Fruit fly (Drosophila melanogaster) whole organism, embryonic: ENCODE measurements around the gene Amacr.

Experiments
- ATbp ChIP-seq: fragments of 200-800 bp; sonication (Bioruptor generic); optimal IDR thresholded peaks from 2 replicates; lab custom pipeline; 2017; ENCODE audit warnings: missing biosample characterization, mild to moderate bottlenecking, missing genetic modification characterization, missing genetic modification reagents
- Bgb ChIP-seq: fragments of 200-800 bp; sonication (Bioruptor generic); IDR thresholded peaks from 2 replicates; pipeline ENCODE4 v1.3.6; 2022; ENCODE audit warnings: missing biosample characterization, missing genetic modification characterization; ENCODE audit not compliant: partially characterized antibody
- CG10431 ChIP-seq: fragments of 200-800 bp; sonication (Bioruptor generic); optimal IDR thresholded peaks from 3 replicates; lab custom pipeline; 2018; ENCODE audit warnings: missing biosample characterization, mild to moderate bottlenecking, missing genetic modification characterization
- CG10959 ChIP-seq: fragments of 200-800 bp; sonication (Bioruptor generic); IDR thresholded peaks from 2 replicates; pipeline ENCODE4 v1.3.6; 2022; ENCODE audit warnings: missing biosample characterization, missing genetic modification characterization
- CG15479 ChIP-seq: fragments of 200-800 bp; sonication (Bioruptor generic); optimal IDR thresholded peaks from 3 replicates; lab custom pipeline; 2019; ENCODE audit warnings: missing biosample characterization, mild to moderate bottlenecking, missing genetic modification characterization, moderate library complexity
- CG17361 ChIP-seq: fragments of 200-800 bp; sonication (Bioruptor generic); IDR thresholded peaks from 3 replicates; pipeline ENCODE4 v1.3.6; 2022; ENCODE audit warnings: missing biosample characterization, missing genetic modification characterization
- CG17829 ChIP-seq: fragments of 200-800 bp; optimal IDR thresholded peaks from 2 replicates; lab custom pipeline; 2019; ENCODE audit warnings: missing biosample characterization, mild to moderate bottlenecking, missing genetic modification characterization, moderate library complexity
- CG1792 ChIP-seq: fragments of 200-800 bp; sonication (Bioruptor generic); optimal IDR thresholded peaks from 2 replicates; lab custom pipeline; 2016; ENCODE audit warnings: missing biosample characterization, missing genetic modification characterization
- CG18262 ChIP-seq: fragments of 200-800 bp; optimal IDR thresholded peaks from 3 replicates; lab custom pipeline; 2019; ENCODE audit warnings: missing biosample characterization, mild to moderate bottlenecking, missing genetic modification characterization, moderate library complexity
- CG2116 ChIP-seq: fragments of 200-800 bp; sonication (Bioruptor generic); optimal IDR thresholded peaks from 3 replicates; lab custom pipeline; 2018; ENCODE audit warnings: missing biosample characterization, mild to moderate bottlenecking, missing genetic modification characterization
- CG2120 ChIP-seq: fragments of 200-800 bp; sonication (Bioruptor generic); optimal IDR thresholded peaks from 3 replicates; lab custom pipeline; 2016; ENCODE audit warnings: missing biosample characterization, missing genetic modification characterization
- CG32532 ChIP-seq: fragments of 200-800 bp; sonication (Bioruptor generic); IDR thresholded peaks from 2 replicates; pipeline ENCODE4 v1.3.6; 2022; ENCODE audit warnings: missing biosample characterization, missing genetic modification characterization
- CG3407 ChIP-seq: fragments of 200-800 bp; sonication (Bioruptor generic); optimal IDR thresholded peaks from 2 replicates; lab custom pipeline; 2018; ENCODE audit warnings: missing biosample characterization, mild to moderate bottlenecking, missing genetic modification characterization
- CG34422 ChIP-seq: fragments of 200-800 bp; sonication (Bioruptor generic); IDR thresholded peaks from 3 replicates; pipeline ENCODE4 v1.3.6; 2022; ENCODE audit warnings: missing biosample characterization, missing genetic modification characterization
- CG6683 ChIP-seq: fragments of 200-800 bp; sonication (Bioruptor generic); optimal IDR thresholded peaks from 2 replicates; lab custom pipeline; 2017; ENCODE audit warnings: missing biosample characterization, mild to moderate bottlenecking, missing genetic modification characterization, missing genetic modification reagents
- CG9609 ChIP-seq: fragments of 200-800 bp; sonication (Bioruptor generic); optimal IDR thresholded peaks from 3 replicates; lab custom pipeline; 2016; ENCODE audit warnings: missing biosample characterization, missing genetic modification characterization
- CTCF ChIP-seq: fragments of 200-800 bp; sonication (Bioruptor generic); optimal IDR thresholded peaks from 2 replicates; lab custom pipeline; 2017; ENCODE audit warnings: missing biosample characterization, mild to moderate bottlenecking, missing genetic modification characterization, moderate library complexity
- Dek ChIP-seq: fragments of 200-800 bp; sonication (Bioruptor generic); optimal IDR thresholded peaks from 3 replicates; lab custom pipeline; 2019; ENCODE audit warnings: missing biosample characterization, mild to moderate bottlenecking, missing genetic modification characterization, moderate library complexity
- Dip2 ChIP-seq: fragments of 200-800 bp; sonication (Bioruptor generic); IDR thresholded peaks from 2 replicates; pipeline ENCODE4 v1.3.6; 2022; ENCODE audit warnings: missing biosample characterization, missing genetic modification characterization
- Dp ChIP-seq: fragments of 200-800 bp; sonication (Bioruptor generic); optimal IDR thresholded peaks from 2 replicates; lab custom pipeline; 2018; ENCODE audit warnings: missing biosample characterization, mild to moderate bottlenecking, missing genetic modification characterization, moderate library complexity
- Drgx ChIP-seq: fragments of 200-800 bp; sonication (Bioruptor generic); IDR thresholded peaks from 2 replicates; pipeline ENCODE4 v1.3.6; 2022; ENCODE audit warnings: missing biosample characterization, missing genetic modification characterization
- Gsc ChIP-seq: fragments of 200-800 bp; sonication (Bioruptor generic); IDR thresholded peaks from 2 replicates; pipeline ENCODE4 v1.3.6; 2022; ENCODE audit warnings: missing biosample characterization, missing genetic modification characterization
- HLH3B ChIP-seq: fragments of 200-800 bp; sonication (Bioruptor generic); IDR thresholded peaks from 2 replicates; pipeline ENCODE4 v1.3.6; 2022; ENCODE audit warnings: missing biosample characterization, missing genetic modification characterization
- Jarid2 ChIP-seq: fragments of 200-800 bp; sonication (Bioruptor generic); optimal IDR thresholded peaks from 3 replicates; lab custom pipeline; 2017; ENCODE audit warnings: mild to moderate bottlenecking, missing biosample characterization, missing genetic modification reagents, missing genetic modification characterization
- Ptx1 ChIP-seq: fragments of 200-800 bp; sonication (Bioruptor generic); IDR thresholded peaks from 2 replicates; pipeline ENCODE4 v1.3.6; 2022; ENCODE audit warnings: missing biosample characterization, missing genetic modification characterization
- Rfx ChIP-seq: fragments of 200-800 bp; sonication (Bioruptor generic); IDR thresholded peaks from 2 replicates; pipeline ENCODE4 v1.3.6; 2022; ENCODE audit warnings: missing biosample characterization, missing genetic modification characterization
- Scr ChIP-seq: fragments of 200-800 bp; sonication (Bioruptor generic); IDR thresholded peaks from 2 replicates; pipeline ENCODE4 v1.3.6; 2022; ENCODE audit warnings: missing biosample characterization, missing genetic modification characterization; ENCODE audit not compliant: partially characterized antibody
- Spps ChIP-seq: fragments of 200-800 bp; sonication (Bioruptor generic); optimal IDR thresholded peaks from 2 replicates; lab custom pipeline; 2018; ENCODE audit warnings: missing biosample characterization, mild to moderate bottlenecking, missing genetic modification characterization
- ab ChIP-seq: fragments of 200-800 bp; sonication (Bioruptor generic); optimal IDR thresholded peaks from 2 replicates; lab custom pipeline; 2016; ENCODE audit warnings: missing biosample characterization, missing genetic modification characterization
- amos ChIP-seq: fragments of 200-800 bp; sonication (Bioruptor generic); IDR thresholded peaks from 2 replicates; pipeline ENCODE4 v1.3.6; 2022; ENCODE audit warnings: missing biosample characterization, missing genetic modification characterization; ENCODE audit not compliant: partially characterized antibody
- bsh ChIP-seq, 2 experiments: fragments of 200-800 bp; sonication (Bioruptor generic); optimal IDR thresholded peaks; 2 replicates each; lab custom pipeline; 2017 to 2018; ENCODE audit warnings: mild to moderate bottlenecking in 2 of 2, missing biosample characterization in 2 of 2, missing genetic modification characterization in 2 of 2, moderate library complexity in 1 of 2
- cg ChIP-seq: fragments of 200-800 bp; sonication (Bioruptor generic); optimal IDR thresholded peaks from 3 replicates; lab custom pipeline; 2019; ENCODE audit warnings: missing biosample characterization, mild to moderate bottlenecking, missing genetic modification characterization, moderate library complexity
- da ChIP-seq: fragments of 200-800 bp; sonication (Bioruptor generic); optimal IDR thresholded peaks from 2 replicates; lab custom pipeline; 2016; ENCODE audit warnings: missing biosample characterization, missing genetic modification characterization
- danr ChIP-seq: fragments of 200-800 bp; sonication (Bioruptor generic); IDR thresholded peaks from 2 replicates; pipeline ENCODE4 v1.3.6; 2022; ENCODE audit warnings: missing biosample characterization, missing genetic modification characterization
- gro ChIP-seq: fragments of 200-800 bp; sonication (Bioruptor generic); optimal IDR thresholded peaks from 2 replicates; lab custom pipeline; 2016; ENCODE audit warnings: missing biosample characterization, missing genetic modification characterization
- gsb ChIP-seq: fragments of 200-800 bp; sonication (Bioruptor generic); IDR thresholded peaks from 2 replicates; pipeline ENCODE4 v1.3.6; 2022; ENCODE audit warnings: missing biosample characterization, missing genetic modification characterization
- h ChIP-seq: fragments of >200 bp; optimal IDR thresholded peaks from 2 replicates; lab custom pipeline; 2017
- ham ChIP-seq: fragments of 200-800 bp; sonication (Bioruptor generic); IDR thresholded peaks from 2 replicates; pipeline ENCODE4 v1.3.6; 2022; ENCODE audit warnings: missing biosample characterization, missing genetic modification characterization
- her ChIP-seq: fragments of 200-800 bp; sonication (Bioruptor generic); optimal IDR thresholded peaks from 2 replicates; lab custom pipeline; 2016; ENCODE audit warnings: missing biosample characterization, missing genetic modification characterization
- knrl ChIP-seq: fragments of 200-800 bp; sonication (Bioruptor generic); IDR thresholded peaks from 3 replicates; pipeline ENCODE4 v1.3.6; 2022; ENCODE audit warnings: missing biosample characterization, missing genetic modification characterization; ENCODE audit not compliant: partially characterized antibody
- lola ChIP-seq, 3 experiments: fragments of >200 bp in 2 of 3; fragments of 200-800 bp in 1 of 3; sonication (Bioruptor generic) in 1 of 3; optimal IDR thresholded peaks; 2 replicates each; lab custom pipeline; 2017 to 2019; ENCODE audit warnings: missing biosample characterization in 3 of 3, missing genetic modification characterization in 3 of 3, mild to moderate bottlenecking in 1 of 3, moderate library complexity in 1 of 3
- nerfin-1 ChIP-seq: fragments of 200-800 bp; sonication (Bioruptor generic); optimal IDR thresholded peaks from 3 replicates; lab custom pipeline; 2019; ENCODE audit warnings: missing biosample characterization, mild to moderate bottlenecking, missing genetic modification characterization, moderate library complexity
- p53 ChIP-seq: fragments of 200-800 bp; sonication (Bioruptor generic); optimal IDR thresholded peaks from 2 replicates; lab custom pipeline; 2016; ENCODE audit warnings: missing biosample characterization, missing genetic modification characterization
- phol ChIP-seq: fragments of 200-800 bp; sonication (Bioruptor generic); optimal IDR thresholded peaks from 3 replicates; lab custom pipeline; 2018; ENCODE audit warnings: missing biosample characterization, mild to moderate bottlenecking, missing genetic modification characterization, moderate library complexity
- psq ChIP-seq: fragments of 200-800 bp; sonication (Bioruptor generic); optimal IDR thresholded peaks from 2 replicates; lab custom pipeline; 2017; ENCODE audit warnings: missing biosample characterization, missing genetic modification characterization
- scrt ChIP-seq: fragments of 200-800 bp; sonication (Bioruptor generic); optimal IDR thresholded peaks from 2 replicates; lab custom pipeline; 2018; ENCODE audit warnings: missing biosample characterization, mild to moderate bottlenecking, missing genetic modification characterization, moderate library complexity
- slbo ChIP-seq: fragments of 200-800 bp; sonication (Bioruptor generic); IDR thresholded peaks from 2 replicates; pipeline ENCODE4 v1.3.6; 2022; ENCODE audit warnings: missing biosample characterization, missing genetic modification characterization
- so ChIP-seq: fragments of 200-800 bp; sonication (Bioruptor generic); IDR thresholded peaks from 3 replicates; pipeline ENCODE4 v1.3.6; 2022; ENCODE audit warnings: missing biosample characterization, missing genetic modification characterization
- sqz ChIP-seq: fragments of 200-800 bp; sonication (Bioruptor generic); optimal IDR thresholded peaks from 3 replicates; lab custom pipeline; 2018; ENCODE audit warnings: missing biosample characterization, mild to moderate bottlenecking, missing genetic modification characterization
- sug ChIP-seq: fragments of 200-800 bp; optimal IDR thresholded peaks from 2 replicates; lab custom pipeline; 2019; ENCODE audit warnings: missing biosample characterization, mild to moderate bottlenecking, missing genetic modification characterization, moderate library complexity
- trh ChIP-seq: fragments of 200-800 bp; sonication (Bioruptor generic); optimal IDR thresholded peaks from 2 replicates; lab custom pipeline; 2016; ENCODE audit warnings: missing biosample characterization, missing genetic modification characterization

Gene Amacr

dm6 chr2L:20758188-20758846 is 6.2 kb upstream of the Amacr start:
- 0 out of 2 replicates have a peak, but pooled peaks have one; percentile 10 for TF ChIP-seq HLH3B (GFP tag; lab: Robert Waterston, UW)
- no peak for TF ChIP-seq CG2120 (GFP tag; lab: Kevin White, UChicago)
- TF ChIP-seq Gsc = no peak
- no peak for TF ChIP-seq psq
- TF ChIP-seq ham = no peak
- TF ChIP-seq CG32532 (GFP tag; lab: Robert Waterston, UW) = peak; percentile 26; the same call in 1 of the 2 replicates
- no peak for TF ChIP-seq CG2116
- TF ChIP-seq h (lab: Kevin White, UChicago) = no peak
- no peak for TF ChIP-seq ab (GFP tag; lab: Kevin White, UChicago)
- peak; percentile 25; the same call in 1 of the 2 replicates for TF ChIP-seq slbo (GFP tag; lab: Robert Waterston, UW)
- no peak for TF ChIP-seq CG10431 (GFP tag; lab: Kevin White, UChicago)
- no peak for TF ChIP-seq lola (GFP tag; optimal IDR thresholded peaks at IDR 0.05; lab: Kevin White, UChicago)
- no peak for TF ChIP-seq CG17361 (GFP tag; lab: Robert Waterston, UW)
- TF ChIP-seq Dek (tag; lab: Kevin White, UChicago) = no peak
- TF ChIP-seq Ptx1 (GFP tag; lab: Robert Waterston, UW) = 0 out of 2 replicates have a peak, but pooled peaks have one; percentile 11
- peak; percentile 46 for TF ChIP-seq Jarid2 (GFP tag; lab: Kevin White, UChicago)
- peak; percentile 1 for TF ChIP-seq CG18262
- TF ChIP-seq ATbp (GFP tag; lab: Kevin White, UChicago) = peak; percentile 11
- TF ChIP-seq gro (GFP tag; lab: Kevin White, UChicago) = peak; percentile 66
- peak; percentile 32 for TF ChIP-seq her
- no peak for TF ChIP-seq danr (GFP tag; lab: Robert Waterston, UW)
- TF ChIP-seq CG34422 (GFP tag; lab: Robert Waterston, UW) = peak; percentile 66; the same call in 1 of the 3 replicates
- no peak for TF ChIP-seq knrl (GFP tag; lab: Robert Waterston, UW)
- no peak for TF ChIP-seq CG9609 (GFP tag; lab: Kevin White, UChicago)
- TF ChIP-seq trh (GFP tag; lab: Kevin White, UChicago) = no peak
- no peak for TF ChIP-seq Spps (tag; lab: Kevin White, UChicago)
- no peak for TF ChIP-seq phol (tag; lab: Kevin White, UChicago)
- TF ChIP-seq gsb = 0 out of 2 replicates have a peak, but pooled peaks have one; percentile 14
- TF ChIP-seq p53 (GFP tag; lab: Kevin White, UChicago) = no peak
- TF ChIP-seq Rfx (GFP tag; lab: Robert Waterston, UW) = peak; percentile 36
- TF ChIP-seq sqz (GFP tag; lab: Kevin White, UChicago) = peak; percentile 61
- TF ChIP-seq CG6683 (GFP tag; lab: Kevin White, UChicago) = no peak
- peak; percentile 4 for TF ChIP-seq Dp
- TF ChIP-seq cg = peak; percentile 79
- TF ChIP-seq CG10959 (GFP tag; lab: Robert Waterston, UW) = no peak
- no peak for TF ChIP-seq da (GFP tag; lab: Kevin White, UChicago)
- peak in 1 of 2 experiments; percentile 17 for TF ChIP-seq bsh (GFP tag; optimal IDR thresholded peaks at IDR 0.05; lab: Kevin White, UChicago)
- peak; percentile 55; the same call in 1 of the 3 replicates for TF ChIP-seq so (GFP tag; lab: Robert Waterston, UW)
- no peak for TF ChIP-seq CG17829 (tag; lab: Kevin White, UChicago)
- TF ChIP-seq CTCF = no peak
- peak; percentile 69 for TF ChIP-seq Drgx
- peak; percentile 44 for TF ChIP-seq Bgb
- no peak for TF ChIP-seq nerfin-1 (tag; lab: Kevin White, UChicago)
- no peak for TF ChIP-seq Dip2 (GFP tag; lab: Robert Waterston, UW)
- no peak for TF ChIP-seq CG3407 (GFP tag; lab: Kevin White, UChicago)
- TF ChIP-seq Scr (GFP tag; lab: Robert Waterston, UW) = no peak
- TF ChIP-seq amos = no peak
- TF ChIP-seq sug (tag; lab: Kevin White, UChicago) = no peak
- TF ChIP-seq CG1792 (GFP tag; lab: Kevin White, UChicago) = no peak
- peak; percentile 31 for TF ChIP-seq CG15479 (GFP tag; lab: Kevin White, UChicago)
- peak; percentile 79 for TF ChIP-seq scrt (GFP tag; lab: Kevin White, UChicago)
